Worm (Caenorhabditis elegans): Measurements from ENCODE around the gene lact-4.

Gene lact-4

ce11 chrII:8508956-8509355 lies 28.7 kb upstream of the lact-4 start, which contains the start of gene T13H5.1:
Gene T13H5.1 (minus strand): TSS chrII:8509056.
- no peak for TF ChIP-seq nhr-12 (tag; optimal IDR thresholded peaks at IDR 0.05)
- no peak for TF ChIP-seq mdl-1 (tag; optimal IDR thresholded peaks at IDR 0.05)
- TF ChIP-seq lin-39 (tag; optimal IDR thresholded peaks at IDR 0.05): no peak
- TF ChIP-seq daf-12 (tag; optimal IDR thresholded peaks at IDR 0.05): no peak
- TF ChIP-seq ceh-28 (tag; optimal IDR thresholded peaks at IDR 0.05): no peak
- TF ChIP-seq nhr-76 (tag; optimal IDR thresholded peaks at IDR 0.05): no peak
- TF ChIP-seq unc-39 (tag; optimal IDR thresholded peaks at IDR 0.05): no peak
- no peak for TF ChIP-seq lsy-12 (tag; optimal IDR thresholded peaks at IDR 0.05)
- TF ChIP-seq pqm-1 (tag; optimal IDR thresholded peaks at IDR 0.05): no peak
- TF ChIP-seq nhr-23 (tag; optimal IDR thresholded peaks at IDR 0.05): no peak
- no peak for TF ChIP-seq lin-15B (tag; optimal IDR thresholded peaks at IDR 0.05)
- TF ChIP-seq elt-2 (tag; optimal IDR thresholded peaks at IDR 0.05): no peak
- TF ChIP-seq elt-3 (tag; optimal IDR thresholded peaks at IDR 0.05): no peak
- TF ChIP-seq nhr-11 (tag; optimal IDR thresholded peaks at IDR 0.05): no peak
- TF ChIP-seq snpc-4 (tag; optimal IDR thresholded peaks at IDR 0.05): no peak

ce11 chrII:8506759-8507158 lies 26.5 kb upstream of the lact-4 start:
- peak; percentile 21 for TF ChIP-seq pha-4 (tag; optimal IDR thresholded peaks at IDR 0.05)
- no peak for TF ChIP-seq egl-27 (tag; optimal IDR thresholded peaks at IDR 0.05)
- peak; percentile 36 for TF ChIP-seq elt-2 (tag; optimal IDR thresholded peaks at IDR 0.05)
- TF ChIP-seq pqm-1 (tag; optimal IDR thresholded peaks at IDR 0.05): peak; percentile 55

ce11 chrII:8504074-8504724 lies 23.9 kb upstream of the lact-4 start:
- TF ChIP-seq pqm-1 (tag; optimal IDR thresholded peaks at IDR 0.05): peak; percentile 44
- TF ChIP-seq elt-3 (tag; optimal IDR thresholded peaks at IDR 0.05): no peak
- peak; percentile 9 for TF ChIP-seq nfya-1 (tag; optimal IDR thresholded peaks at IDR 0.05; ENCODE audit: insufficient read depth)
- no peak for TF ChIP-seq fos-1 (tag; optimal IDR thresholded peaks at IDR 0.05)
- no peak for TF ChIP-seq zag-1 (tag; optimal IDR thresholded peaks at IDR 0.05)
- TF ChIP-seq daf-12 (tag; optimal IDR thresholded peaks at IDR 0.05): no peak
- peak; percentile 22 for TF ChIP-seq elt-2 (tag; optimal IDR thresholded peaks at IDR 0.05)
- no peak for TF ChIP-seq jun-1 (tag; optimal IDR thresholded peaks at IDR 0.05)
- no peak for TF ChIP-seq lsy-12 (tag; optimal IDR thresholded peaks at IDR 0.05)

ce11 chrII:8499021-8499420 lies 18.7 kb upstream of the lact-4 start:
- TF ChIP-seq lin-39 (tag; optimal IDR thresholded peaks at IDR 0.05) (peak; percentile 18), nhr-12 (tag; optimal IDR thresholded peaks at IDR 0.05) (no peak)

ce11 chrII:8498173-8498572 lies 17.9 kb upstream of the lact-4 start:
- TF ChIP-seq jun-1 (tag; optimal IDR thresholded peaks at IDR 0.05) (no peak), aly-2 (tag; optimal IDR thresholded peaks at IDR 0.05) (no peak), nhr-77 (tag; optimal IDR thresholded peaks at IDR 0.05) (no peak)

DNA sequence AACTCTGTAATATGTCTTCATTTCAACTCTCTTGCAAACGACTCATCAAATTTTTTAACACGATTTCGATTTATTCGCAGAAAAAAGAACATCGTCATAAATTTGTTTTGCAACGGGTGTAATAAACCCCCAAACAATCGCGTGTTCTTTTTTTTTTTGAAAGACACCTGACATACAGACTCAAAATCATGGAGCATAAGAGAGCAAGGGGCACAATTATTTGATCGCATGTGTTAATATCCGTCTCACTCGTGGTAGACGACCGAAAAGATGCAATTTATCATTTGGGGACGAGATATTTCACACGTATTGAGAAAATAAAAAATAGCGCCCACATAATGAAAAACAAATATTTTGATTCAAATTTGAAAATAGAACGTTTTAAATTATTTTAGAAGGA lies 15.9 kb upstream of the lact-4 start:
- TF ChIP-seq egl-5 (tag; optimal IDR thresholded peaks at IDR 0.05): peak; percentile 13
- TF ChIP-seq snpc-4 (tag; optimal IDR thresholded peaks at IDR 0.05): no peak
- TF ChIP-seq lin-39 (tag; optimal IDR thresholded peaks at IDR 0.05): peak; percentile 31

DNA sequence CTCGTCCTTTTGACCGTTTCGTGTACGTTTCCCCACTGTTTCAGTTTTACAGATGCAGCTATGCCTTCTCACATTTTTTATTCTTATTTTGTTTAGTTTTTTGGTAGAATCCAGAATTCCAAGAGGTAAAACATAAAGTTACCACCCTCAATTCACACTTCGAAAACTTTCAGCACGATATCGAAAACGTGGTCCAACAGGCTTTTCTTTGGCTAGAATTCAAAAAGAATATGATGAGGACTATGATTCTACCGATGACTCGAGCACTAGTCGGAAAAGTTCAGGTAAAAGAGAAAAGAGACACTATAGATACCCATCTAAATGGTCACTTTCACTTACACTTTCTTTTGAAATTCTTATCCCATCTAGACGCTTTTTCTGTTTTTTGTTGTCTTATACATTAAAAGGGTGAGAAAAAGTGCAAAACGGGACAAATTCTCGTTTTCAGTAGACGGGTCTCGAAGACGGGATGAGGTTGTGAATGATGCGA lies 14.0 kb upstream of the lact-4 start, which contains the start of gene M05D6.9:
Gene M05D6.9 (plus strand): TSS at position 51 of the 490 bp plus-strand sequence.
- peak; percentile 1 for TF ChIP-seq nhr-25 (tag; optimal IDR thresholded peaks at IDR 0.05)
- peak; percentile 51 for TF ChIP-seq elt-1 (tag; optimal IDR thresholded peaks at IDR 0.05)
- no peak for TF ChIP-seq unc-62 (GFP tag; optimal IDR thresholded peaks at IDR 0.05)

DNA sequence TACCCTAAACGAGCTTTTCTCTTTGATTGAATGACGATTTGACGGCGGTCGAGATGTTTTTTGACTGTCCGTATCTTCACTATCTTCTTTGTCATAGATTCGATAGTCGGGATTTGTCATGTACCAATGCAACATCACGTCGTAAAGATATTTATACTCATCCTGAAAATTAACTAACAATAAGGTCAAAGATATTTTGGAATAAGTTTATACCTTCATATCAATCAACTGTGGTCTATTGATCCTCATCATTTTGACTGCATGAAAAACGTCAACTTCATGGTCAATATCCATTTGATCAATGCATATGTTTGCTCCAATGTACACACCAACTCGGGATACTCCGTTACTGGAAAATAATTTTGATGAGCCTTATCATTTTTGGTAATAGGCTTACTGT lies 7.8 kb upstream of the lact-4 start:
- TF ChIP-seq ceh-16 (tag; optimal IDR thresholded peaks at IDR 0.05): no peak
- no peak for TF ChIP-seq ceh-9 (tag; optimal IDR thresholded peaks at IDR 0.05)
- no peak for TF ChIP-seq pqm-1 (tag; optimal IDR thresholded peaks at IDR 0.05)
- TF ChIP-seq nhr-77 (tag; optimal IDR thresholded peaks at IDR 0.05): no peak
- no peak for TF ChIP-seq elt-2 (tag; optimal IDR thresholded peaks at IDR 0.05)
- TF ChIP-seq lin-39 (tag; optimal IDR thresholded peaks at IDR 0.05): no peak
- TF ChIP-seq elt-1 (tag; optimal IDR thresholded peaks at IDR 0.05): no peak
- TF ChIP-seq ama-1 (optimal IDR thresholded peaks at IDR 0.05): no peak
- TF ChIP-seq nhr-237 (tag; optimal IDR thresholded peaks at IDR 0.05): no peak
- TF ChIP-seq mml-1 (tag; optimal IDR thresholded peaks at IDR 0.05): no peak
- no peak for TF ChIP-seq fkh-10 (GFP tag; optimal IDR thresholded peaks at IDR 0.05)
- TF ChIP-seq ceh-82 (tag; optimal IDR thresholded peaks at IDR 0.05): no peak
- no peak for TF ChIP-seq unc-39 (tag; optimal IDR thresholded peaks at IDR 0.05)
- TF ChIP-seq R02D3.7 (tag; optimal IDR thresholded peaks at IDR 0.05): no peak
- no peak for TF ChIP-seq ztf-4 (tag; optimal IDR thresholded peaks at IDR 0.05)
- TF ChIP-seq aly-2 (tag; optimal IDR thresholded peaks at IDR 0.05): no peak
- no peak for TF ChIP-seq skn-1 (tag; optimal IDR thresholded peaks at IDR 0.05)
- TF ChIP-seq fkh-2 (tag; optimal IDR thresholded peaks at IDR 0.05): no peak
- no peak for TF ChIP-seq mdl-1 (tag; optimal IDR thresholded peaks at IDR 0.05)
